Worm (Caenorhabditis elegans) whole organism, L3 larva: ENCODE measurements around the gene C18E9.2.

Experiments used
- R02D3.7 ChIP-seq: fragments of 150-350 bp; optimal IDR thresholded peaks from 2 replicates; lab custom pipeline; 2014; ENCODE audit warnings: missing biosample characterization, missing genetic modification characterization
- aly-2 ChIP-seq: fragments of 150-350 bp; optimal IDR thresholded peaks from 2 replicates; lab custom pipeline; 2014; ENCODE audit warnings: missing biosample characterization, missing genetic modification characterization
- ceh-28 ChIP-seq: fragments of 150-350 bp; optimal IDR thresholded peaks from 2 replicates; lab custom pipeline; 2014; ENCODE audit warnings: missing biosample characterization, missing genetic modification reagents, missing genetic modification characterization
- ceh-82 ChIP-seq: fragments of 150-350 bp; optimal IDR thresholded peaks from 2 replicates; lab custom pipeline; 2014; ENCODE audit warnings: missing biosample characterization, missing genetic modification characterization
- egl-27 ChIP-seq: sonication (generic microtip); optimal IDR thresholded peaks from 4 replicates; lab custom pipeline; 2017; ENCODE audit warnings: missing biosample characterization, missing genetic modification reagents, missing genetic modification characterization
- elt-1 ChIP-seq: fragments of 150-350 bp; optimal IDR thresholded peaks from 2 replicates; lab custom pipeline; 2014; ENCODE audit warnings: missing biosample characterization, missing genetic modification characterization
- fos-1 ChIP-seq: fragments of 150-350 bp; optimal IDR thresholded peaks from 2 replicates; lab custom pipeline; 2014; ENCODE audit warnings: missing biosample characterization, missing genetic modification characterization
- sea-2 ChIP-seq: fragments of 150-350 bp; sonication (generic microtip); optimal IDR thresholded peaks from 4 replicates; lab custom pipeline; 2014; ENCODE audit warnings: missing biosample characterization, missing genetic modification reagents, missing genetic modification characterization
- tbx-2 ChIP-seq: sonication (generic microtip); optimal IDR thresholded peaks from 2 replicates; lab custom pipeline; 2016; ENCODE audit warnings: mild to moderate bottlenecking, missing genetic modification characterization, missing compliant biosample characterization
- unc-39 ChIP-seq: sonication (generic microtip); optimal IDR thresholded peaks from 4 replicates; lab custom pipeline; 2017; ENCODE audit warnings: missing biosample characterization, missing genetic modification characterization
- unc-62 ChIP-seq: fragments of 150-350 bp; sonication (generic microtip); optimal IDR thresholded peaks from 4 replicates; lab custom pipeline; 2014; ENCODE audit warnings: missing biosample characterization, missing genetic modification reagents, missing genetic modification characterization
- ztf-11 ChIP-seq: fragments of 150-350 bp; optimal IDR thresholded peaks from 2 replicates; lab custom pipeline; 2014; ENCODE audit warnings: missing biosample characterization, missing genetic modification characterization

- TF ChIP-seq ceh-28 (tag; lab: Kevin White, UChicago) (no peak), ztf-11 (tag; lab: Kevin White, UChicago) (no peak), sea-2 (no peak), unc-39 (tag; lab: Kevin White, UChicago) (no peak), ceh-82 (no peak), R02D3.7 (no peak), aly-2 (no peak), tbx-2 (tag; lab: Kevin White, UChicago) (no peak), fos-1 (tag; lab: Kevin White, UChicago) (no peak), egl-27 (tag; lab: Kevin White, UChicago) (no peak), elt-1 (tag; lab: Kevin White, UChicago) (no peak), unc-62 (no peak)
Observed at ce11 chrII:8929771-8930170, 35.0 kb upstream of the C18E9.2 start, which contains the start of gene mrpl-50.
